Worm (Caenorhabditis elegans): Measurements from ENCODE around the gene F46E10.3.

DNA sequence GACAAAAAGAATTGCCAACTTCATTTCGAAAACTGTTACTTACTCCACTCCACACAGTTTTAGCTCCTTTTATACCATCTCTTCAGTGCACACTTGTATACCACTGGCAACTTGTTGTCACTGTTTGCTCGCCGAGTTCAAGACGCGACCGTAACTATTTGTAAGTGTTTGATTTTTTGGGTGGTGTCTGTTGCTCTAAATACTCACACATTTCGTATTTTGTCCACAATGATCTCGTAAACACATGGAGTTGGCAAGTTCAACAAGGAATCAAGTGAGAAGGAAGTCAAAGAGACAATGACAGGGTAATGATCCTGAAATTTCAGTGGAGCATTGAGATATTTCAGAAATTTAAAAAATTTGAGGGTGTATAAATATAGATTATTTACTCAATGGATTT, 14.9 kb downstream of the F46E10.3 start, which contains the start of gene hpo-26:
- TF ChIP-seq fkh-10 (GFP tag; optimal IDR thresholded peaks at IDR 0.05) (no peak), lin-39 (tag; optimal IDR thresholded peaks at IDR 0.05) (no peak), hif-1 (tag; optimal IDR thresholded peaks at IDR 0.05) (no peak), nhr-237 (tag; optimal IDR thresholded peaks at IDR 0.05) (no peak), jun-1 (tag; optimal IDR thresholded peaks at IDR 0.05) (no peak), F44E2.7 (GFP tag; IDR thresholded peaks at IDR 0.05) (no peak)
